Fruit fly (Drosophila melanogaster) whole organism, wandering third instar larva: ENCODE results near the gene CG43273.
A peak's percentile ranks its signal among the peaks of the same experiment; 100 is the strongest.

Source experiments
- Abd-B ChIP-seq: fragments of >200 bp; optimal IDR thresholded peaks from 2 replicates; lab custom pipeline; 2017; ENCODE audit warnings: missing biosample characterization, missing genetic modification characterization
- CG32264 ChIP-seq: fragments of 200-800 bp; sonication (Bioruptor generic); optimal IDR thresholded peaks from 2 replicates; lab custom pipeline; 2016; ENCODE audit warnings: missing biosample characterization, missing genetic modification characterization
- CG9705 ChIP-seq: fragments of 200-800 bp; sonication (Bioruptor generic); optimal IDR thresholded peaks from 2 replicates; lab custom pipeline; 2018; ENCODE audit warnings: missing biosample characterization, mild to moderate bottlenecking, missing genetic modification characterization
- CrebA ChIP-seq: fragments of 200-800 bp; sonication (Bioruptor generic); optimal IDR thresholded peaks from 2 replicates; lab custom pipeline; 2016; ENCODE audit warnings: missing biosample characterization, mild to moderate bottlenecking, missing genetic modification characterization, borderline replicate concordance
- Dfd ChIP-seq: fragments of >200 bp; optimal IDR thresholded peaks from 2 replicates; lab custom pipeline; 2017; ENCODE audit warnings: missing biosample characterization, missing genetic modification characterization
- Dif ChIP-seq: fragments of 200-275, 200-300 bp; sonication (Bioruptor generic); optimal IDR thresholded peaks from 2 replicates; lab custom pipeline; 2018; ENCODE audit warnings: missing biosample characterization, missing genetic modification characterization; ENCODE audit not compliant: partially characterized antibody
- HLH106 ChIP-seq: fragments of 200-800 bp; optimal IDR thresholded peaks from 3 replicates; lab custom pipeline; 2019; ENCODE audit warnings: missing biosample characterization, mild to moderate bottlenecking, missing genetic modification characterization, moderate library complexity
- Hnf4 ChIP-seq: fragments of 200-800 bp; sonication (Bioruptor generic); optimal IDR thresholded peaks from 2 replicates; lab custom pipeline; 2016; ENCODE audit warnings: missing biosample characterization, mild to moderate bottlenecking, missing genetic modification characterization
- Hr83 ChIP-seq: fragments of 200-300 bp; sonication (Bioruptor generic); optimal IDR thresholded peaks from 2 replicates; lab custom pipeline; 2016; ENCODE audit warnings: missing biosample characterization, mild to moderate bottlenecking, missing genetic modification characterization, moderate library complexity; ENCODE audit not compliant: poor library complexity, severe bottlenecking
- Jra ChIP-seq: sonication (Bioruptor generic); optimal IDR thresholded peaks from 2 replicates; lab custom pipeline; 2016; ENCODE audit warnings: missing biosample characterization, missing genetic modification characterization
- Mio ChIP-seq: sonication (Bioruptor generic); optimal IDR thresholded peaks from 2 replicates; lab custom pipeline; 2016; ENCODE audit warnings: missing biosample characterization, missing genetic modification characterization
- Myc ChIP-seq: fragments of >200 bp; optimal IDR thresholded peaks from 2 replicates; lab custom pipeline; 2017
- N ChIP-seq: fragments of >200 bp; optimal IDR thresholded peaks from 2 replicates; lab custom pipeline; 2018; ENCODE audit warnings: missing biosample characterization, missing external identifiers, missing genetic modification characterization
- Rel ChIP-seq, 2 experiments: fragments of 200-800 bp; sonication (Bioruptor generic) in 1 of 2; optimal IDR thresholded peaks; 2 replicates in 1 of 2; 3 replicates in 1 of 2; lab custom pipeline; 2016 to 2019; ENCODE audit warnings: mild to moderate bottlenecking in 2 of 2, missing biosample characterization in 2 of 2, missing genetic modification characterization in 2 of 2, moderate library complexity in 1 of 2
- Sp1 ChIP-seq: fragments of 200-800 bp; sonication (Bioruptor generic); optimal IDR thresholded peaks from 3 replicates; lab custom pipeline; 2019; ENCODE audit warnings: missing biosample characterization, mild to moderate bottlenecking, missing genetic modification characterization, moderate library complexity
- Vsx2 ChIP-seq: fragments of 200-300, 225-300 bp; sonication (Bioruptor generic); optimal IDR thresholded peaks from 2 replicates; lab custom pipeline; 2018; ENCODE audit warnings: missing biosample characterization, missing genetic modification characterization; ENCODE audit not compliant: partially characterized antibody
- brk ChIP-seq: fragments of 200-800 bp; sonication (Bioruptor generic); optimal IDR thresholded peaks from 2 replicates; lab custom pipeline; 2016; ENCODE audit warnings: missing biosample characterization, mild to moderate bottlenecking, missing genetic modification characterization
- dl ChIP-seq, 2 experiments: fragments of 175-275, 200-275 bp in 1 of 2; fragments of 200-275 bp in 1 of 2; sonication (Bioruptor generic); optimal IDR thresholded peaks; lab custom pipeline; 2018; ENCODE audit warnings: mild to moderate bottlenecking in 2 of 2, missing biosample characterization in 2 of 2, missing genetic modification characterization in 2 of 2, moderate library complexity in 2 of 2; ENCODE audit not compliant: partially characterized antibody in 2 of 2, insufficient read depth in 1 of 2
- dmrt93B ChIP-seq: fragments of 200-800 bp; sonication (Bioruptor generic); optimal IDR thresholded peaks from 2 replicates; lab custom pipeline; 2018; ENCODE audit warnings: missing biosample characterization, mild to moderate bottlenecking, missing genetic modification characterization
- dsf ChIP-seq: sonication (Bioruptor generic); optimal IDR thresholded peaks from 2 replicates; lab custom pipeline; 2016; ENCODE audit warnings: missing biosample characterization, missing genetic modification characterization, borderline replicate concordance
- foxo ChIP-seq, 2 experiments: fragments of 200-800 bp; sonication (Bioruptor generic); optimal IDR thresholded peaks; 2 replicates in 1 of 2; 3 replicates in 1 of 2; lab custom pipeline; 2016 to 2017; ENCODE audit warnings: missing biosample characterization in 2 of 2, missing genetic modification characterization in 2 of 2
- fru ChIP-seq: fragments of 200-800 bp; sonication (Bioruptor generic); optimal IDR thresholded peaks from 3 replicates; lab custom pipeline; 2016; ENCODE audit warnings: missing biosample characterization, mild to moderate bottlenecking, missing genetic modification characterization
- jim ChIP-seq: fragments of 175-275, 200-325 bp; sonication (Bioruptor generic); optimal IDR thresholded peaks from 2 replicates; lab custom pipeline; 2016; ENCODE audit warnings: missing biosample characterization, mild to moderate bottlenecking, missing genetic modification characterization
- lola ChIP-seq: fragments of >200 bp; optimal IDR thresholded peaks from 2 replicates; lab custom pipeline; 2017; ENCODE audit warnings: missing biosample characterization, missing genetic modification characterization
- pan ChIP-seq: fragments of >200 bp; optimal IDR thresholded peaks from 2 replicates; lab custom pipeline; 2017
- psq ChIP-seq: fragments of 200-800 bp; sonication (Bioruptor generic); optimal IDR thresholded peaks from 3 replicates; lab custom pipeline; 2017; ENCODE audit warnings: missing biosample characterization, mild to moderate bottlenecking, missing genetic modification characterization, moderate library complexity
- sage ChIP-seq: fragments of 200-800 bp; sonication (Bioruptor generic); optimal IDR thresholded peaks from 2 replicates; lab custom pipeline; 2016; ENCODE audit warnings: missing biosample characterization, mild to moderate bottlenecking, missing genetic modification characterization
- sv ChIP-seq: fragments of 200-800 bp; sonication (Bioruptor generic); optimal IDR thresholded peaks from 3 replicates; lab custom pipeline; 2016; ENCODE audit warnings: missing biosample characterization, missing genetic modification characterization
- tai ChIP-seq: sonication (Bioruptor generic); optimal IDR thresholded peaks from 2 replicates; lab custom pipeline; 2016; ENCODE audit warnings: missing biosample characterization, missing genetic modification characterization
- usp ChIP-seq: fragments of >200 bp; optimal IDR thresholded peaks from 2 replicates; lab custom pipeline; 2017; ENCODE audit warnings: missing biosample characterization, missing genetic modification characterization
- woc ChIP-seq: sonication (Bioruptor generic); optimal IDR thresholded peaks from 2 replicates; lab custom pipeline; 2016; ENCODE audit warnings: missing biosample characterization, mild to moderate bottlenecking, missing genetic modification characterization

Gene CG43273

dm6 chr3R:24790036-24790435 lies 40.1 kb upstream of the CG43273 start, which contains the start of gene CG13634:
TSS of gene CG13634 (minus strand) at chr3R:24790136.
- TF ChIP-seq sv (GFP tag; lab: Kevin White, UChicago) = no peak
- TF ChIP-seq Abd-B = no peak
- TF ChIP-seq N (GFP tag; lab: Kevin White, UChicago) = no peak
- TF ChIP-seq Hnf4 (GFP tag; lab: Kevin White, UChicago) = no peak
- no peak for TF ChIP-seq Dfd (GFP tag; lab: Kevin White, UChicago)
- no peak for TF ChIP-seq CG32264 (GFP tag; lab: Kevin White, UChicago)
- TF ChIP-seq dl (GFP tag; optimal IDR thresholded peaks at IDR 0.05; lab: Kevin White, UChicago; ENCODE audit: insufficient read depth in 1 of 2, partially characterized antibody in 2 of 2) = no peak
- no peak for TF ChIP-seq CG9705 (GFP tag; lab: Kevin White, UChicago)
- no peak for TF ChIP-seq Sp1 (GFP tag; lab: Kevin White, UChicago)
- TF ChIP-seq Myc = no peak
- TF ChIP-seq pan = no peak
- TF ChIP-seq, all 38 proteins: peak for 0

- no peak for TF ChIP-seq Hr83 (GFP tag; lab: Kevin White, UChicago)
- TF ChIP-seq CrebA (GFP tag; lab: Kevin White, UChicago) = no peak
- TF ChIP-seq CG32264 (GFP tag; lab: Kevin White, UChicago) = no peak
- no peak for TF ChIP-seq Abd-B
- no peak for TF ChIP-seq fru (GFP tag; lab: Kevin White, UChicago)
- no peak for TF ChIP-seq Jra (GFP tag; lab: Kevin White, UChicago)
- TF ChIP-seq HLH106 (tag; lab: Kevin White, UChicago) = no peak
- no peak for TF ChIP-seq lola (GFP tag; lab: Kevin White, UChicago)
Measured at dm6 chr3R:24798595-24798994, 31.5 kb upstream of the CG43273 start.

- TF ChIP-seq sage (GFP tag; lab: Kevin White, UChicago) = no peak
- no peak for TF ChIP-seq HLH106 (tag; lab: Kevin White, UChicago)
- no peak for TF ChIP-seq Hr83 (GFP tag; lab: Kevin White, UChicago)
- TF ChIP-seq dmrt93B (GFP tag; lab: Kevin White, UChicago) = no peak
- TF ChIP-seq Rel (GFP tag; optimal IDR thresholded peaks at IDR 0.05; lab: Kevin White, UChicago) = no peak
- no peak for TF ChIP-seq Rel (tag; optimal IDR thresholded peaks at IDR 0.05; lab: Kevin White, UChicago)
- no peak for TF ChIP-seq tai
- no peak for TF ChIP-seq CrebA (GFP tag; lab: Kevin White, UChicago)
- peak; percentile 11 for TF ChIP-seq psq (GFP tag; lab: Kevin White, UChicago)
- TF ChIP-seq Sp1 (GFP tag; lab: Kevin White, UChicago) = no peak
- peak in 1 of 2 experiments; percentile 44 for TF ChIP-seq dl (GFP tag; optimal IDR thresholded peaks at IDR 0.05; lab: Kevin White, UChicago; ENCODE audit: insufficient read depth in 1 of 2, partially characterized antibody in 2 of 2)
- no peak for TF ChIP-seq sv (GFP tag; lab: Kevin White, UChicago)
- peak; percentile 65 for TF ChIP-seq Dif (GFP tag; lab: Kevin White, UChicago)
- no peak for TF ChIP-seq Abd-B
- no peak for TF ChIP-seq woc (GFP tag; lab: Kevin White, UChicago)
- no peak for TF ChIP-seq dsf (GFP tag; lab: Kevin White, UChicago)
- TF ChIP-seq Myc = no peak
- no peak for TF ChIP-seq N (GFP tag; lab: Kevin White, UChicago)
- no peak for TF ChIP-seq brk (GFP tag; lab: Kevin White, UChicago)
- no peak for TF ChIP-seq jim
- TF ChIP-seq Vsx2 (GFP tag; lab: Kevin White, UChicago) = peak; percentile 59
- TF ChIP-seq foxo (GFP tag; optimal IDR thresholded peaks at IDR 0.05; lab: Kevin White, UChicago) = no peak
- no peak for TF ChIP-seq Jra (GFP tag; lab: Kevin White, UChicago)
- no peak for TF ChIP-seq pan
- TF ChIP-seq Mio (GFP tag; lab: Kevin White, UChicago) = no peak
Measured at dm6 chr3R:24799503-24799902, 30.6 kb upstream of the CG43273 start, which contains the start of gene Ude. TSS of gene Ude (minus strand) at chr3R:24799668.

- TF ChIP-seq tai (no peak), dmrt93B (GFP tag; lab: Kevin White, UChicago) (no peak), Myc (peak; percentile 72), usp (GFP tag; lab: Kevin White, UChicago) (no peak)
Measured at dm6 chr3R:24805048-24805447, 25.1 kb upstream of the CG43273 start, which contains the start of gene polybromo. TSS of gene polybromo (minus strand) at chr3R:24805259.
